Fruit fly (Drosophila melanogaster) whole organism, embryonic: Measurements from ENCODE around the gene CG3764.
A peak's percentile ranks its signal among the peaks of the same experiment; 100 is the strongest.

Source experiments
- ATbp ChIP-seq: fragments of 200-800 bp; sonication (Bioruptor generic); optimal IDR thresholded peaks from 2 replicates; lab custom pipeline; 2017; ENCODE audit warnings: missing biosample characterization, mild to moderate bottlenecking, missing genetic modification characterization, missing genetic modification reagents
- Atf3 ChIP-seq: fragments of 200-800 bp; sonication (Bioruptor generic); optimal IDR thresholded peaks from 3 replicates; lab custom pipeline; 2016; ENCODE audit warnings: missing biosample characterization, missing genetic modification characterization
- BEAF-32 ChIP-seq: fragments of 200-800 bp; sonication (Bioruptor generic); optimal IDR thresholded peaks from 3 replicates; lab custom pipeline; 2017; ENCODE audit warnings: missing biosample characterization, missing genetic modification characterization, mild to moderate bottlenecking, moderate library complexity, missing genetic modification reagents
- Bdp1 ChIP-seq: fragments of 200-800 bp; sonication (Bioruptor generic); optimal IDR thresholded peaks from 3 replicates; lab custom pipeline; 2016; ENCODE audit warnings: missing biosample characterization, missing genetic modification characterization
- CG10209 ChIP-seq: fragments of 200-800 bp; sonication (Bioruptor generic); optimal IDR thresholded peaks from 3 replicates; lab custom pipeline; 2017; ENCODE audit warnings: missing biosample characterization, mild to moderate bottlenecking, missing genetic modification characterization, missing genetic modification reagents
- CG11696 ChIP-seq: fragments of 200-800 bp; sonication (Bioruptor generic); IDR thresholded peaks from 2 replicates; pipeline ENCODE4 v1.3.6; 2022; ENCODE audit warnings: missing biosample characterization, missing genetic modification characterization
- CG11723 ChIP-seq: fragments of 200-800 bp; sonication (Bioruptor generic); optimal IDR thresholded peaks from 2 replicates; lab custom pipeline; 2017; ENCODE audit warnings: missing biosample characterization, mild to moderate bottlenecking, missing genetic modification characterization
- CG13775 ChIP-seq: fragments of 200-800 bp; sonication (Bioruptor generic); optimal IDR thresholded peaks from 3 replicates; lab custom pipeline; 2017; ENCODE audit warnings: missing biosample characterization, mild to moderate bottlenecking, missing genetic modification characterization
- CG17359 ChIP-seq: fragments of 200-800 bp; sonication (Bioruptor generic); optimal IDR thresholded peaks from 3 replicates; lab custom pipeline; 2018; ENCODE audit warnings: missing biosample characterization, mild to moderate bottlenecking, missing genetic modification characterization, moderate library complexity
- CG17568 ChIP-seq: fragments of 200-800 bp; sonication (Bioruptor generic); optimal IDR thresholded peaks from 2 replicates; lab custom pipeline; 2018; ENCODE audit warnings: missing biosample characterization, mild to moderate bottlenecking, missing genetic modification characterization, moderate library complexity
- CG17912 ChIP-seq: fragments of 200-800 bp; sonication (Bioruptor generic); optimal IDR thresholded peaks from 2 replicates; lab custom pipeline; 2018; ENCODE audit warnings: missing biosample characterization, mild to moderate bottlenecking, missing genetic modification characterization
- CG3281 ChIP-seq: fragments of 200-800 bp; sonication (Bioruptor generic); optimal IDR thresholded peaks from 3 replicates; lab custom pipeline; 2017; ENCODE audit warnings: missing biosample characterization, mild to moderate bottlenecking, missing genetic modification characterization
- CG3847 ChIP-seq: fragments of 200-800 bp; sonication (Bioruptor generic); IDR thresholded peaks from 2 replicates; pipeline ENCODE4 v1.3.6; 2022; ENCODE audit warnings: missing biosample characterization, missing genetic modification characterization
- CG3995 ChIP-seq: fragments of 200-800 bp; sonication (Bioruptor generic); optimal IDR thresholded peaks from 3 replicates; lab custom pipeline; 2016; ENCODE audit warnings: missing biosample characterization, missing genetic modification characterization
- CG4617 ChIP-seq: fragments of 200-800 bp; sonication (Bioruptor generic); optimal IDR thresholded peaks from 3 replicates; lab custom pipeline; 2016; ENCODE audit warnings: missing biosample characterization, missing genetic modification characterization, borderline replicate concordance
- CG5245 ChIP-seq: fragments of 200-800 bp; sonication (Bioruptor generic); optimal IDR thresholded peaks from 3 replicates; lab custom pipeline; 2016; ENCODE audit warnings: missing biosample characterization, missing genetic modification characterization
- CG7839 ChIP-seq: fragments of 200-800 bp; sonication (Bioruptor generic); optimal IDR thresholded peaks from 3 replicates; lab custom pipeline; 2018; ENCODE audit warnings: missing biosample characterization, mild to moderate bottlenecking, missing genetic modification characterization, moderate library complexity
- CG8281 ChIP-seq: fragments of 200-800 bp; sonication (Bioruptor generic); optimal IDR thresholded peaks from 2 replicates; lab custom pipeline; 2018; ENCODE audit warnings: missing biosample characterization, mild to moderate bottlenecking, missing genetic modification characterization, moderate library complexity
- CG9797 ChIP-seq: fragments of 200-800 bp; sonication (Bioruptor generic); optimal IDR thresholded peaks from 3 replicates; lab custom pipeline; 2018; ENCODE audit warnings: missing biosample characterization, mild to moderate bottlenecking, missing genetic modification characterization
- CrebB ChIP-seq: fragments of 200-800 bp; sonication (Bioruptor generic); optimal IDR thresholded peaks from 3 replicates; lab custom pipeline; 2018; ENCODE audit warnings: missing biosample characterization, mild to moderate bottlenecking, missing genetic modification characterization
- D19A ChIP-seq: fragments of 200-800 bp; optimal IDR thresholded peaks from 3 replicates; lab custom pipeline; 2019; ENCODE audit warnings: missing biosample characterization, mild to moderate bottlenecking, missing genetic modification characterization, moderate library complexity
- Dbx ChIP-seq: fragments of 200-800 bp; sonication (Bioruptor generic); IDR thresholded peaks from 3 replicates; pipeline ENCODE4 v1.3.6; 2022; ENCODE audit warnings: missing biosample characterization, missing genetic modification characterization
- Dip2 ChIP-seq: fragments of 200-800 bp; sonication (Bioruptor generic); IDR thresholded peaks from 2 replicates; pipeline ENCODE4 v1.3.6; 2022; ENCODE audit warnings: missing biosample characterization, missing genetic modification characterization
- E2f1 ChIP-seq: fragments of 200-800 bp; sonication (Bioruptor generic); IDR thresholded peaks from 2 replicates; pipeline ENCODE4 v1.3.6; 2022; ENCODE audit warnings: missing biosample characterization, missing genetic modification characterization
- HLHmδ ChIP-seq: fragments of 200-800 bp; sonication (Bioruptor generic); optimal IDR thresholded peaks from 2 replicates; lab custom pipeline; 2018; ENCODE audit warnings: missing biosample characterization, mild to moderate bottlenecking, missing genetic modification characterization, moderate library complexity
- Mrtf ChIP-seq: fragments of 200-800 bp; sonication (Bioruptor generic); IDR thresholded peaks from 3 replicates; pipeline ENCODE4 v1.3.6; 2022; ENCODE audit warnings: missing biosample characterization, missing genetic modification characterization
- NC2α ChIP-seq: fragments of 200-800 bp; sonication (Bioruptor generic); optimal IDR thresholded peaks from 2 replicates; lab custom pipeline; 2016; ENCODE audit warnings: missing biosample characterization, missing genetic modification characterization
- Ravus ChIP-seq: fragments of 200-800 bp; sonication (Bioruptor generic); IDR thresholded peaks from 2 replicates; pipeline ENCODE4 v1.3.6; 2022; ENCODE audit warnings: missing biosample characterization, missing genetic modification characterization
- Rx ChIP-seq: fragments of 200-800 bp; sonication (Bioruptor generic); IDR thresholded peaks from 2 replicates; pipeline ENCODE4 v1.3.6; 2022; ENCODE audit warnings: missing biosample characterization, missing genetic modification characterization
- Side ChIP-seq: fragments of 200-800 bp; sonication (Bioruptor generic); optimal IDR thresholded peaks from 2 replicates; lab custom pipeline; 2016; ENCODE audit warnings: missing biosample characterization, missing genetic modification characterization
- ash1 ChIP-seq: fragments of 200-800 bp; sonication (Bioruptor generic); optimal IDR thresholded peaks from 2 replicates; lab custom pipeline; 2018; ENCODE audit warnings: missing biosample characterization, mild to moderate bottlenecking, missing genetic modification characterization
- cas ChIP-seq: fragments of 200-800 bp; sonication (Bioruptor generic); IDR thresholded peaks from 2 replicates; pipeline ENCODE4 v1.3.6; 2022; ENCODE audit warnings: missing biosample characterization, missing genetic modification characterization
- dimm ChIP-seq: fragments of 200-800 bp; sonication (Bioruptor generic); IDR thresholded peaks from 2 replicates; pipeline ENCODE4 v1.3.6; 2022; ENCODE audit warnings: missing biosample characterization, missing genetic modification characterization
- esg ChIP-seq: fragments of 200-800 bp; sonication (Bioruptor generic); conservative IDR thresholded peaks from 2 replicates; pipeline ENCODE4 v1.3.6; 2022; ENCODE audit warnings: missing biosample characterization, missing genetic modification characterization
- eyg ChIP-seq: fragments of 200-800 bp; sonication (Bioruptor generic); optimal IDR thresholded peaks from 3 replicates; lab custom pipeline; 2016; ENCODE audit warnings: missing biosample characterization, missing genetic modification characterization
- fd96Cb ChIP-seq: fragments of 200-800 bp; sonication (Bioruptor generic); optimal IDR thresholded peaks from 2 replicates; lab custom pipeline; 2018; ENCODE audit warnings: missing biosample characterization, mild to moderate bottlenecking, missing genetic modification characterization, moderate library complexity
- gce ChIP-seq: fragments of 200-800 bp; sonication (Bioruptor generic); IDR thresholded peaks from 3 replicates; pipeline ENCODE4 v1.3.6; 2022; ENCODE audit warnings: missing biosample characterization, missing genetic modification characterization
- hbn ChIP-seq: fragments of 200-800 bp; sonication (Bioruptor generic); IDR thresholded peaks from 2 replicates; pipeline ENCODE4 v1.3.6; 2022; ENCODE audit warnings: missing biosample characterization, missing genetic modification characterization; ENCODE audit not compliant: partially characterized antibody
- insv ChIP-seq, 2 experiments: fragments of 200-800 bp; sonication (Bioruptor generic); optimal IDR thresholded peaks; 3 replicates each; lab custom pipeline; 2016 to 2018; ENCODE audit warnings: missing biosample characterization in 2 of 2, missing genetic modification characterization in 2 of 2
- nmo ChIP-seq: fragments of 200-800 bp; sonication (Bioruptor generic); optimal IDR thresholded peaks from 2 replicates; lab custom pipeline; 2018; ENCODE audit warnings: missing biosample characterization, mild to moderate bottlenecking, missing genetic modification characterization, moderate library complexity
- pb ChIP-seq: fragments of 200-800 bp; sonication (Bioruptor generic); optimal IDR thresholded peaks from 3 replicates; lab custom pipeline; 2016; ENCODE audit warnings: missing biosample characterization, missing genetic modification characterization
- rib ChIP-seq: fragments of 200-800 bp; sonication (Bioruptor generic); IDR thresholded peaks from 2 replicates; pipeline ENCODE4 v1.3.6; 2022; ENCODE audit warnings: missing biosample characterization, missing genetic modification characterization
- run ChIP-seq: fragments of 200-800 bp; sonication (Bioruptor generic); optimal IDR thresholded peaks from 3 replicates; lab custom pipeline; 2018; ENCODE audit warnings: missing biosample characterization, mild to moderate bottlenecking, missing genetic modification characterization
- schlank ChIP-seq: fragments of 200-800 bp; sonication (Bioruptor generic); optimal IDR thresholded peaks from 2 replicates; lab custom pipeline; 2018; ENCODE audit warnings: missing biosample characterization, mild to moderate bottlenecking, missing genetic modification characterization
- slbo ChIP-seq: fragments of 200-800 bp; sonication (Bioruptor generic); IDR thresholded peaks from 2 replicates; pipeline ENCODE4 v1.3.6; 2022; ENCODE audit warnings: missing biosample characterization, missing genetic modification characterization
- slou ChIP-seq: fragments of 200-800 bp; sonication (Bioruptor generic); optimal IDR thresholded peaks from 3 replicates; lab custom pipeline; 2016; ENCODE audit warnings: missing biosample characterization, missing genetic modification characterization
- slp2 ChIP-seq: fragments of 200-800 bp; sonication (Bioruptor generic); optimal IDR thresholded peaks from 2 replicates; lab custom pipeline; 2016; ENCODE audit warnings: missing biosample characterization, missing genetic modification characterization
- usp ChIP-seq: fragments of >200 bp; optimal IDR thresholded peaks from 2 replicates; lab custom pipeline; 2017; ENCODE audit warnings: missing biosample characterization, missing genetic modification characterization
- vfl ChIP-seq: fragments of 200-800 bp; sonication (Bioruptor generic); optimal IDR thresholded peaks from 2 replicates; lab custom pipeline; 2016; ENCODE audit warnings: missing biosample characterization, missing genetic modification characterization
- wek ChIP-seq: fragments of 200-800 bp; sonication (Bioruptor generic); optimal IDR thresholded peaks from 3 replicates; lab custom pipeline; 2018; ENCODE audit warnings: missing biosample characterization, mild to moderate bottlenecking, missing genetic modification characterization, moderate library complexity

The CG3764 gene

dm6 chr3L:16955219-16956002 lies 57.0 kb downstream of the CG3764 start (continued):
- no peak for TF ChIP-seq run
- TF ChIP-seq CG3281 (GFP tag; lab: Kevin White, UChicago): no peak
- no peak for TF ChIP-seq CG13775 (GFP tag; lab: Kevin White, UChicago)
- TF ChIP-seq HLHmδ (GFP tag; lab: Kevin White, UChicago): no peak
- TF ChIP-seq CG3995 (GFP tag; lab: Kevin White, UChicago): no peak
- no peak for TF ChIP-seq CG11696 (GFP tag; lab: Robert Waterston, UW)
- no peak for TF ChIP-seq NC2α (GFP tag; lab: Kevin White, UChicago)
- TF ChIP-seq vfl: no peak
- no peak for TF ChIP-seq Ravus (GFP tag; lab: Robert Waterston, UW)
- no peak for TF ChIP-seq Rx (GFP tag; lab: Robert Waterston, UW)
- no peak for TF ChIP-seq Mrtf
- TF ChIP-seq BEAF-32 (GFP tag; lab: Kevin White, UChicago): peak; percentile 90
- TF ChIP-seq CG17359 (tag; lab: Kevin White, UChicago): peak; percentile 10
- peak; percentile 21; the same call in 1 of the 2 replicates for TF ChIP-seq E2f1 (GFP tag; lab: Robert Waterston, UW)
- no peak for TF ChIP-seq CG17568 (GFP tag; lab: Kevin White, UChicago)
- peak in 1 of 2 experiments; percentile 6 for TF ChIP-seq insv (GFP tag; optimal IDR thresholded peaks at IDR 0.05; lab: Kevin White, UChicago)
- no peak for TF ChIP-seq CG11723 (GFP tag; lab: Kevin White, UChicago)
- TF ChIP-seq pb: no peak
- TF ChIP-seq CG9797 (GFP tag; lab: Kevin White, UChicago): peak; percentile 79
- TF ChIP-seq eyg (GFP tag; lab: Kevin White, UChicago): no peak
- TF ChIP-seq CG3847: 0 out of 2 replicates have a peak, but pooled peaks have one; percentile 26
- TF ChIP-seq CG10209: no peak
- TF ChIP-seq fd96Cb (tag; lab: Kevin White, UChicago): no peak
- no peak for TF ChIP-seq slou (GFP tag; lab: Kevin White, UChicago)
- TF ChIP-seq ATbp: no peak
- no peak for TF ChIP-seq Side (GFP tag; lab: Kevin White, UChicago)
- peak; percentile 63 for TF ChIP-seq CrebB
- no peak for TF ChIP-seq CG5245 (GFP tag; lab: Kevin White, UChicago)
- peak; percentile 15 for TF ChIP-seq D19A (tag; lab: Kevin White, UChicago)
- TF ChIP-seq Atf3 (GFP tag; lab: Kevin White, UChicago): no peak
- TF ChIP-seq rib (GFP tag; lab: Robert Waterston, UW): no peak
- TF ChIP-seq CG4617 (GFP tag; lab: Kevin White, UChicago): peak; percentile 9
- no peak for TF ChIP-seq Bdp1 (GFP tag; lab: Kevin White, UChicago)
- TF ChIP-seq CG7839 (tag; lab: Kevin White, UChicago): peak; percentile 18
- no peak for TF ChIP-seq schlank
- TF ChIP-seq Dip2: no peak
- no peak for TF ChIP-seq usp
- TF ChIP-seq CG17912: peak; percentile 25
- TF ChIP-seq CG8281 (tag; lab: Kevin White, UChicago): no peak
- peak; percentile 60 for TF ChIP-seq nmo (GFP tag; lab: Kevin White, UChicago)
- peak; percentile 45; the same call in 1 of the 2 replicates for TF ChIP-seq slbo (GFP tag; lab: Robert Waterston, UW)
- TF ChIP-seq Dbx (GFP tag; lab: Robert Waterston, UW): peak; percentile 64; the same call in 2 of the 3 replicates
- no peak for TF ChIP-seq ash1 (GFP tag; lab: Kevin White, UChicago)
- peak; percentile 93 for TF ChIP-seq hbn (GFP tag; lab: Robert Waterston, UW)
- no peak for TF ChIP-seq dimm (GFP tag; lab: Robert Waterston, UW)
- no peak for TF ChIP-seq wek (GFP tag; lab: Kevin White, UChicago)
- no peak for TF ChIP-seq slp2 (GFP tag; lab: Kevin White, UChicago)
- no peak for TF ChIP-seq gce (GFP tag; lab: Robert Waterston, UW)
- no peak for TF ChIP-seq esg (GFP tag; lab: Robert Waterston, UW)
- no peak for TF ChIP-seq cas (GFP tag; lab: Robert Waterston, UW)
